1 fruit fly cellular context compared by ENCODE assay signal in the genomic region with DNA sequence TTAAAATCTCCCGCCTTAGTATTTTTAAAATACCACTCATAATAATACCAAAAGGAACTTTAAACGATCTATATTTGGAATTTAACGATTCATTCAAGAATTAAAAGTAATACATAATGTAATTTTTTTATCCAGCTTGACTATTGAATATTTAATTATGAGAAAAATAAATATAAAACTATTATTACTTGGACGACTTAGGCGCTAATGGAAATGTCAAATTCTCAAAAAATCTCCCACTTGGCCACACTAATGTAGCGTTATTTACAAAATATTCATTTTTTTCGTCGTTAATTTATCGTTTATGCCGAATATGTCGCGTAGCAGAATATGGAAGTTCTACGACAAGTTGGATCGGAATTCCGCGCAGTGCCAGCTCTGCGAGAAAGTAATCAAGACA.
TF ChIP-seq lines count a peak whose summit lies in the region.

A gene (plus strand): TSS at position 245 of the 400 bp plus-strand sequence.

TF ChIP-seq in whole organism, embryonic, 481 proteins besides CTCF, POLR2A, EP300 and RAD21 (continued from another document):
- no peak for TF ChIP-seq Gug (GFP tag; IDR thresholded peaks at IDR 0.05; lab: Robert Waterston, UW)
- no peak for TF ChIP-seq Hr39 (optimal IDR thresholded peaks at IDR 0.05; lab: Kevin White, UChicago)
- TF ChIP-seq corto (GFP tag; optimal IDR thresholded peaks at IDR 0.05; lab: Kevin White, UChicago): no peak
- no peak for TF ChIP-seq Lpt (GFP tag; optimal IDR thresholded peaks at IDR 0.05; lab: Kevin White, UChicago)
- TF ChIP-seq CrebB (tag; optimal IDR thresholded peaks at IDR 0.05; lab: Kevin White, UChicago): no peak
- TF ChIP-seq CG9817 (tag; optimal IDR thresholded peaks at IDR 0.05; lab: Kevin White, UChicago): no peak
- no peak for TF ChIP-seq CG4404 (GFP tag; IDR thresholded peaks at IDR 0.05; lab: Robert Waterston, UW)
- TF ChIP-seq ase (GFP tag; IDR thresholded peaks at IDR 0.05; lab: Robert Waterston, UW): no peak
- TF ChIP-seq scrt (GFP tag; optimal IDR thresholded peaks at IDR 0.05; lab: Kevin White, UChicago): no peak
- TF ChIP-seq twi (tag; optimal IDR thresholded peaks at IDR 0.05; lab: Kevin White, UChicago): no peak
- TF ChIP-seq stwl (tag; optimal IDR thresholded peaks at IDR 0.05; lab: Kevin White, UChicago): peak; percentile 47
- TF ChIP-seq pb (GFP tag; optimal IDR thresholded peaks at IDR 0.05; lab: Kevin White, UChicago): no peak
- peak; percentile 82 for TF ChIP-seq E2f2 (GFP tag; IDR thresholded peaks at IDR 0.05; lab: Robert Waterston, UW)
- TF ChIP-seq ci (GFP tag; IDR thresholded peaks at IDR 0.05; lab: Robert Waterston, UW): no peak
- peak; percentile 75 for TF ChIP-seq CG10267 (tag; optimal IDR thresholded peaks at IDR 0.05; lab: Kevin White, UChicago)
- no peak for TF ChIP-seq CG17802 (tag; optimal IDR thresholded peaks at IDR 0.05; lab: Kevin White, UChicago)
- TF ChIP-seq rib (GFP tag; IDR thresholded peaks at IDR 0.05; lab: Robert Waterston, UW): no peak
- no peak for TF ChIP-seq fd96Cb (tag; optimal IDR thresholded peaks at IDR 0.05; lab: Kevin White, UChicago)
- TF ChIP-seq gfzf (GFP tag; optimal IDR thresholded peaks at IDR 0.05; lab: Kevin White, UChicago): peak; percentile 66
- TF ChIP-seq CG12299 (tag; optimal IDR thresholded peaks at IDR 0.05; lab: Kevin White, UChicago): no peak
- TF ChIP-seq da (GFP tag; optimal IDR thresholded peaks at IDR 0.05; lab: Kevin White, UChicago): no peak
- TF ChIP-seq Med (GFP tag; lab: Kevin White, UChicago): no peak
- no peak for TF ChIP-seq Hand (GFP tag; optimal IDR thresholded peaks at IDR 0.05; lab: Kevin White, UChicago)
- no peak for TF ChIP-seq CG32772 (GFP tag; IDR thresholded peaks at IDR 0.05; lab: Robert Waterston, UW)
- TF ChIP-seq CG7786 (GFP tag; optimal IDR thresholded peaks at IDR 0.05; lab: Kevin White, UChicago): no peak
- peak; percentile 14 for TF ChIP-seq BEAF-32 (GFP tag; optimal IDR thresholded peaks at IDR 0.05; lab: Kevin White, UChicago)
- no peak for TF ChIP-seq CG14014 (GFP tag; IDR thresholded peaks at IDR 0.05; lab: Robert Waterston, UW)
- TF ChIP-seq HLHmδ (GFP tag; optimal IDR thresholded peaks at IDR 0.05; lab: Kevin White, UChicago): no peak
- no peak for TF ChIP-seq CG3407 (GFP tag; optimal IDR thresholded peaks at IDR 0.05; lab: Kevin White, UChicago)
- no peak for TF ChIP-seq CG2199 (GFP tag; IDR thresholded peaks at IDR 0.05; lab: Robert Waterston, UW)
- no peak for TF ChIP-seq CG12744 (GFP tag; optimal IDR thresholded peaks at IDR 0.05; lab: Kevin White, UChicago)
- TF ChIP-seq CG10209 (GFP tag; optimal IDR thresholded peaks at IDR 0.05; lab: Kevin White, UChicago): no peak
- no peak for TF ChIP-seq z (GFP tag; IDR thresholded peaks at IDR 0.05; lab: Robert Waterston, UW)
- no peak for TF ChIP-seq CG17612 (GFP tag; IDR thresholded peaks at IDR 0.05; lab: Robert Waterston, UW)
- TF ChIP-seq CG6854 (GFP tag; optimal IDR thresholded peaks at IDR 0.05; lab: Kevin White, UChicago): no peak
- TF ChIP-seq CG3281 (GFP tag; optimal IDR thresholded peaks at IDR 0.05; lab: Kevin White, UChicago): no peak
- no peak for TF ChIP-seq CG9609 (GFP tag; optimal IDR thresholded peaks at IDR 0.05; lab: Kevin White, UChicago)
- no peak for TF ChIP-seq cato (GFP tag; optimal IDR thresholded peaks at IDR 0.05; lab: Kevin White, UChicago; ENCODE audit: borderline replicate concordance)
- TF ChIP-seq TFAM (GFP tag; optimal IDR thresholded peaks at IDR 0.05; lab: Kevin White, UChicago): no peak
- no peak for TF ChIP-seq tup (GFP tag; optimal IDR thresholded peaks at IDR 0.05; lab: Kevin White, UChicago)
- TF ChIP-seq CG4282 (GFP tag; optimal IDR thresholded peaks at IDR 0.05; lab: Kevin White, UChicago): no peak
- TF ChIP-seq CG7745 (tag; optimal IDR thresholded peaks at IDR 0.05; lab: Kevin White, UChicago): no peak
- TF ChIP-seq NfI (GFP tag; optimal IDR thresholded peaks at IDR 0.05; lab: Kevin White, UChicago): no peak
- TF ChIP-seq Chrac-16 (GFP tag; optimal IDR thresholded peaks at IDR 0.05; lab: Kevin White, UChicago): no peak
- TF ChIP-seq caup (GFP tag; optimal IDR thresholded peaks at IDR 0.05; lab: Kevin White, UChicago; ENCODE audit: severe bottlenecking): no peak
- peak; percentile 28 for TF ChIP-seq pzg (GFP tag; optimal IDR thresholded peaks at IDR 0.05; lab: Kevin White, UChicago)
- no peak for TF ChIP-seq CG13775 (GFP tag; optimal IDR thresholded peaks at IDR 0.05; lab: Kevin White, UChicago)
- 0 out of 2 replicates have a peak, but pooled peaks have one; percentile 38 for TF ChIP-seq MBD-R2 (GFP tag; IDR thresholded peaks at IDR 0.05; lab: Robert Waterston, UW)
- TF ChIP-seq CG9876 (GFP tag; optimal IDR thresholded peaks at IDR 0.05; lab: Kevin White, UChicago): no peak
- TF ChIP-seq Hmx (GFP tag; optimal IDR thresholded peaks at IDR 0.05; lab: Kevin White, UChicago): no peak
- TF ChIP-seq CG10654 (GFP tag; optimal IDR thresholded peaks at IDR 0.05; lab: Kevin White, UChicago): no peak
- TF ChIP-seq Poxn (GFP tag; IDR thresholded peaks at IDR 0.05; lab: Robert Waterston, UW): no peak
- TF ChIP-seq CG15073 (GFP tag; optimal IDR thresholded peaks at IDR 0.05; lab: Kevin White, UChicago): no peak
- TF ChIP-seq knrl (GFP tag; IDR thresholded peaks at IDR 0.05; lab: Robert Waterston, UW; ENCODE audit: partially characterized antibody): no peak
- peak; percentile 28 for TF ChIP-seq trem (tag; optimal IDR thresholded peaks at IDR 0.05; lab: Kevin White, UChicago)
- TF ChIP-seq Ets65A (GFP tag; lab: Kevin White, UChicago): no peak
- TF ChIP-seq YL-1 (GFP tag; optimal IDR thresholded peaks at IDR 0.05; lab: Kevin White, UChicago): no peak
- TF ChIP-seq CG4360 (GFP tag; IDR thresholded peaks at IDR 0.05; lab: Robert Waterston, UW): no peak
- no peak for TF ChIP-seq CG4854 (GFP tag; optimal IDR thresholded peaks at IDR 0.05; lab: Kevin White, UChicago)
- TF ChIP-seq BtbVII (GFP tag; optimal IDR thresholded peaks at IDR 0.05; lab: Kevin White, UChicago): no peak
- no peak for TF ChIP-seq Nf-YC (tag; optimal IDR thresholded peaks at IDR 0.05; lab: Kevin White, UChicago)
- no peak for TF ChIP-seq CG11695 (GFP tag; IDR thresholded peaks at IDR 0.05; lab: Robert Waterston, UW)
- TF ChIP-seq so (GFP tag; IDR thresholded peaks at IDR 0.05; lab: Robert Waterston, UW): no peak
- no peak for TF ChIP-seq sim (GFP tag; IDR thresholded peaks at IDR 0.05; lab: Robert Waterston, UW)
- peak; percentile 49 for TF ChIP-seq CG17359 (tag; optimal IDR thresholded peaks at IDR 0.05; lab: Kevin White, UChicago)
- no peak for TF ChIP-seq CG16863 (GFP tag; optimal IDR thresholded peaks at IDR 0.05; lab: Kevin White, UChicago)
- TF ChIP-seq CG4424 (GFP tag; optimal IDR thresholded peaks at IDR 0.05; lab: Kevin White, UChicago): no peak
- no peak for TF ChIP-seq al (GFP tag; IDR thresholded peaks at IDR 0.05; lab: Robert Waterston, UW)
- no peak for TF ChIP-seq wor (GFP tag; IDR thresholded peaks at IDR 0.05; lab: Robert Waterston, UW)
- TF ChIP-seq Sin3A (optimal IDR thresholded peaks at IDR 0.05; lab: Kevin White, UChicago): no peak
- no peak for TF ChIP-seq ATbp (GFP tag; optimal IDR thresholded peaks at IDR 0.05; lab: Kevin White, UChicago)
- no peak for TF ChIP-seq CG2120 (GFP tag; optimal IDR thresholded peaks at IDR 0.05; lab: Kevin White, UChicago)
- TF ChIP-seq Camta (GFP tag; optimal IDR thresholded peaks at IDR 0.05; lab: Kevin White, UChicago): no peak
- TF ChIP-seq bab2 (GFP tag; optimal IDR thresholded peaks at IDR 0.05; lab: Kevin White, UChicago): no peak
- TF ChIP-seq phol (tag; optimal IDR thresholded peaks at IDR 0.05; lab: Kevin White, UChicago): peak; percentile 2
- no peak for TF ChIP-seq wdn (GFP tag; IDR thresholded peaks at IDR 0.05; lab: Robert Waterston, UW)
- no peak for TF ChIP-seq p53 (GFP tag; optimal IDR thresholded peaks at IDR 0.05; lab: Kevin White, UChicago)
